Worm (Caenorhabditis elegans): Measurements from ENCODE around the gene F17E9.15.
A peak's percentile ranks its signal among the peaks of the same experiment; 100 is the strongest.

The F17E9.15 gene

DNA sequence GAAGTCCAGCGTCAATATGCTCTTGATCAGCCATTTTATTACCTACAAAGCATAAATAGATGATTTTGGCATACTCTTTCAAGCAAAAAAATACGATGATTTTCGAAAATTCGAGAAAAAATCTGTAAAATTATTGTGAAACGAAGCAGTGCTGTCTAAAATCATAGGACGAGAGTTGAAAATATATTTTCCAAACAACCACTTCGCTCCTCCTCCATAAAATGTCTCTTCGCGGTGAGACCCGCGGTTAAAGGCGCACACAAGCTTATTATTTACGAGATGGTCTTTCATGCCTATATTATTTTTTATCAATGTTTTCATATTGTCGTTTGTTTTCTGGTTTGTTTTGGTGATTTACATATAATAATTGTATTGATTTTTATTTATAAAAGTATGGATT lies 32.1 kb downstream of the F17E9.15 start, which contains the start of gene nap-1 (continued):
- peak; percentile 84 to 93 for TF ChIP-seq lsy-2 (tag; optimal IDR thresholded peaks at IDR 0.05)
- peak; percentile 23 for TF ChIP-seq egl-13 (tag; optimal IDR thresholded peaks at IDR 0.05)
- peak; percentile 65 to 86 (median 78) for TF ChIP-seq ceh-82 (tag; optimal IDR thresholded peaks at IDR 0.05)
- peak; percentile 74 for TF ChIP-seq mep-1 (tag; optimal IDR thresholded peaks at IDR 0.05)
- TF ChIP-seq unc-130 (tag; optimal IDR thresholded peaks at IDR 0.05), result peak; percentile 85
- TF ChIP-seq F16B12.6 (tag; optimal IDR thresholded peaks at IDR 0.05), result peak; percentile 47
- TF ChIP-seq elt-2 (tag; optimal IDR thresholded peaks at IDR 0.05), result peak; percentile 23
- peak; percentile 41 for TF ChIP-seq pqm-1 (tag; optimal IDR thresholded peaks at IDR 0.05)
- TF ChIP-seq lin-35 (GFP tag; optimal IDR thresholded peaks at IDR 0.05), result peak; percentile 77 to 85
- peak; percentile 21 for TF ChIP-seq lir-3 (tag; optimal IDR thresholded peaks at IDR 0.05; ENCODE audit: poor library complexity)
- TF ChIP-seq grh-1 (GFP tag; IDR thresholded peaks at IDR 0.05), result no peak
- peak; percentile 69 for TF ChIP-seq swsn-7 (tag; optimal IDR thresholded peaks at IDR 0.05)
- peak; percentile 81 for TF ChIP-seq efl-1 (optimal IDR thresholded peaks at IDR 0.05)
- TF ChIP-seq efl-1 (GFP tag; optimal IDR thresholded peaks at IDR 0.05 in 1 of 2), result peak; percentile 70 to 97
- TF ChIP-seq fkh-8 (tag; optimal IDR thresholded peaks at IDR 0.05), result peak; percentile 69
- TF ChIP-seq nhr-237 (tag; optimal IDR thresholded peaks at IDR 0.05), result peak; percentile 15
- TF ChIP-seq lin-39 (tag; optimal IDR thresholded peaks at IDR 0.05), result no peak
- TF ChIP-seq nhr-77 (tag; optimal IDR thresholded peaks at IDR 0.05), result peak; percentile 61
- peak; percentile 59 to 78 (median 72) for TF ChIP-seq dpl-1 (GFP tag; optimal IDR thresholded peaks at IDR 0.05)
- peak; percentile 59 for TF ChIP-seq isw-1 (GFP tag; IDR thresholded peaks at IDR 0.05)
- TF ChIP-seq elt-3 (tag; optimal IDR thresholded peaks at IDR 0.05), result peak in 2 of 6 experiments; percentile 21 to 78
- no peak for TF ChIP-seq ceh-90 (tag; optimal IDR thresholded peaks at IDR 0.05)
- peak; percentile 77 for TF ChIP-seq blmp-1 (tag; optimal IDR thresholded peaks at IDR 0.05)
- peak; percentile 48 for TF ChIP-seq dsc-1 (tag; optimal IDR thresholded peaks at IDR 0.05)
- peak; percentile 77 for TF ChIP-seq skn-1 (tag; optimal IDR thresholded peaks at IDR 0.05)
- peak; percentile 42 for TF ChIP-seq aha-1 (tag; optimal IDR thresholded peaks at IDR 0.05)
- peak; percentile 76 for TF ChIP-seq nhr-19 (GFP tag; conservative IDR thresholded peaks at IDR 0.05)
- TF ChIP-seq nhr-71 (tag; optimal IDR thresholded peaks at IDR 0.05), result peak; percentile 85
- TF ChIP-seq snpc-4 (tag; optimal IDR thresholded peaks at IDR 0.05), result peak; percentile 52
- TF ChIP-seq xbp-1 (tag; optimal IDR thresholded peaks at IDR 0.05), result peak; percentile 71
- TF ChIP-seq ztf-4 (tag; optimal IDR thresholded peaks at IDR 0.05), result no peak
- TF ChIP-seq tbx-2 (tag; optimal IDR thresholded peaks at IDR 0.05), result peak; percentile 66
- peak; percentile 79 for TF ChIP-seq nhr-20 (tag; optimal IDR thresholded peaks at IDR 0.05)
- no peak for TF ChIP-seq efl-3 (GFP tag; optimal IDR thresholded peaks at IDR 0.05)
- TF ChIP-seq egl-27 (tag; optimal IDR thresholded peaks at IDR 0.05), result peak in 1 of 2 experiments; percentile 9
- no peak for TF ChIP-seq ceh-63 (GFP tag; optimal IDR thresholded peaks at IDR 0.05)
- TF ChIP-seq snu-23 (GFP tag; optimal IDR thresholded peaks at IDR 0.05), result peak; percentile 87

DNA sequence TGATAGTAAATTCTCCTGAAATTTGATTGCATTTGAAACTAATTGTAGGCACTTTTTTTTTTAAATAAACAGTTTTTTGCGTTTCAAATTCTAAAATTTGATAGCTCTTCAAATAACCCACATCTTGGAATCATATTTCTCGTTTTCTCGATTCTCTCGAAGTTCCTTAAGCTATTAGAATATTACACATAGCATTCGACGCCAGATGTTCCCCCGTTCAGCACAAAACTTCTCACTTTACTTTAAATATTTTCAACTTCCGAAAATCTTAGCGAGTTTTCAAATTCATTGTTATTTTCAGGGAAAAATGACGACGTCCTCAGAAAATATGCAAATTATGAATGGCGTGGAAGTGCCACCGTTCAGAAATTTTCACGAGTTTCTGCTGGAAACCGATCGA lies 32.5 kb downstream of the F17E9.15 start, which contains the start of gene praf-3:
Gene praf-3, plus strand, starts transcription at position 301 of the 400 bp plus-strand sequence.
- no peak for TF ChIP-seq ztf-4 (tag; optimal IDR thresholded peaks at IDR 0.05)
- TF ChIP-seq unc-30 (tag; optimal IDR thresholded peaks at IDR 0.05), result no peak
- TF ChIP-seq aly-2 (tag; optimal IDR thresholded peaks at IDR 0.05), result no peak
- no peak for TF ChIP-seq nhr-71 (tag; optimal IDR thresholded peaks at IDR 0.05)
- no peak for TF ChIP-seq hlh-4 (tag; optimal IDR thresholded peaks at IDR 0.05)
- no peak for TF ChIP-seq nhr-20 (tag; optimal IDR thresholded peaks at IDR 0.05)

DNA sequence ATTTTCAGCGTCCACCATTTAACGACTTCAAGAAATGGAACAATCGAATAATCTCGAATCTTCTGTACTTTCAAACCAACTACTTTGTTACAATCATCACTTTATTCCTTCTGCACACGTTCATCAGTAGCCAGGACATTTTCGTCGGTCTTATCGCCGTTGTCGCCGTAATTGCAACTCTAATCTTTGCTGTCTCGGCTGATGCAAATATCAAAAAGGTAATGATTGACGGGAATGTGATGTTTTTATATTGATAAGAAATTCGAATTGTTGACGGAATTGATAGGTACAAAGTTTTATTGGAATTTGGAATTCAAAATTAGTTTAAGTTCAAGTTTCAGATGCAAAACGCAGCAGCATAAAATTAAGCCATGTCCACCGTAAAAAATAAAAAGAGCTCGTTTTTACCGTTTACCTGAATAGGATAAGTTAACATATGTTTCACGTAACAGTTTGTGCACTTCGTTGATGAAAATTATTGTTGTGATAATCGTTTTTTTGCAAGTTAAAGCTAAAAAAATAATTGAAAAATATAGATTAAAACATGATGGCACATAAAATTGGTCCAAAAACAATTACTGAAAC lies 33.1 kb downstream of the F17E9.15 start:
- TF ChIP-seq nhr-19 (GFP tag; conservative IDR thresholded peaks at IDR 0.05), result no peak
- TF ChIP-seq ama-1 (optimal IDR thresholded peaks at IDR 0.05), result no peak
- no peak for TF ChIP-seq tbx-2 (tag; optimal IDR thresholded peaks at IDR 0.05)
- TF ChIP-seq lsy-2 (tag; optimal IDR thresholded peaks at IDR 0.05), result no peak
- TF ChIP-seq elt-2 (tag; optimal IDR thresholded peaks at IDR 0.05), result peak; percentile 86
- TF ChIP-seq snpc-4 (tag; optimal IDR thresholded peaks at IDR 0.05), result no peak
- no peak for TF ChIP-seq sox-4 (tag; optimal IDR thresholded peaks at IDR 0.05)
- no peak for TF ChIP-seq mef-2 (tag; optimal IDR thresholded peaks at IDR 0.05)
- TF ChIP-seq hlh-17 (GFP tag; optimal IDR thresholded peaks at IDR 0.05; ENCODE audit: borderline replicate concordance), result no peak
- no peak for TF ChIP-seq fkh-4 (tag; optimal IDR thresholded peaks at IDR 0.05; ENCODE audit: borderline replicate concordance)
- no peak for TF ChIP-seq aha-1 (tag; optimal IDR thresholded peaks at IDR 0.05)
- no peak for TF ChIP-seq elt-3 (tag; optimal IDR thresholded peaks at IDR 0.05)
- TF ChIP-seq ceh-90 (tag; optimal IDR thresholded peaks at IDR 0.05), result no peak
- no peak for TF ChIP-seq ceh-88 (GFP tag; IDR thresholded peaks at IDR 0.05)
- TF ChIP-seq lin-35 (GFP tag; optimal IDR thresholded peaks at IDR 0.05), result peak in 1 of 2 experiments; percentile 27
- no peak for TF ChIP-seq efl-1 (optimal IDR thresholded peaks at IDR 0.05)
- no peak for TF ChIP-seq efl-1 (GFP tag; optimal IDR thresholded peaks at IDR 0.05 in 1 of 2)
- no peak for TF ChIP-seq lin-39 (tag; optimal IDR thresholded peaks at IDR 0.05)
- TF ChIP-seq zip-4 (GFP tag; optimal IDR thresholded peaks at IDR 0.05), result no peak
- peak; percentile 75 for TF ChIP-seq pqm-1 (tag; optimal IDR thresholded peaks at IDR 0.05)
- TF ChIP-seq nhr-237 (tag; optimal IDR thresholded peaks at IDR 0.05), result no peak
- no peak for TF ChIP-seq nhr-28 (tag; optimal IDR thresholded peaks at IDR 0.05)

Data from whole organism, L1 larva.